Worm (Caenorhabditis elegans) whole organism, L4 larva: ENCODE data around the gene F47C12.13.
"Not testable (repeated sequence)": the region's sequence is repeated elsewhere in the genome, so short reads cannot be mapped to it uniquely, and the experiment has no call there.

Experiments used
- Y105C5A.15 ChIP-seq: fragments of 200-800 bp; sonication (Bioruptor generic); IDR thresholded peaks from 2 replicates; pipeline ENCODE4 v1.3.6; 2022; ENCODE audit warnings: missing genetic modification characterization, missing compliant biosample characterization
- Y48G9A.11 ChIP-seq: fragments of 200-800 bp; sonication (Bioruptor generic); IDR thresholded peaks from 2 replicates; pipeline ENCODE4 v1.3.6; 2022; ENCODE audit warnings: missing genetic modification reagents, missing genetic modification characterization, missing compliant biosample characterization
- Y75B8A.6 ChIP-seq: fragments of 200-800 bp; sonication (Bioruptor generic); IDR thresholded peaks from 2 replicates; pipeline ENCODE4 v1.3.6; 2022; ENCODE audit warnings: missing genetic modification reagents, missing genetic modification characterization, missing compliant biosample characterization
- daf-16 ChIP-seq, 3 experiments: sonication (generic microtip); optimal IDR thresholded peaks; 2 replicates each; lab custom pipeline; 2016 to 2017; ENCODE audit warnings: missing genetic modification characterization in 3 of 3, missing genetic modification reagents in 3 of 3, mild to moderate bottlenecking in 2 of 3, missing compliant biosample characterization in 2 of 3, missing biosample characterization in 1 of 3, moderate library complexity in 1 of 3
- daf-19 ChIP-seq: fragments of 200-800 bp; sonication (Bioruptor generic); conservative IDR thresholded peaks from 2 replicates; pipeline ENCODE4 v1.3.6; 2022; ENCODE audit warnings: missing genetic modification characterization, missing compliant biosample characterization
- dmd-6 ChIP-seq: fragments of 200-800 bp; sonication (Bioruptor generic); IDR thresholded peaks from 2 replicates; pipeline ENCODE4 v1.3.6; 2022; ENCODE audit warnings: missing genetic modification reagents, missing genetic modification characterization, missing compliant biosample characterization
- egl-43 ChIP-seq: fragments of 200-800 bp; sonication (Bioruptor generic); IDR thresholded peaks from 2 replicates; pipeline ENCODE4 v1.3.6; 2022; ENCODE audit warnings: missing genetic modification reagents, missing genetic modification characterization, missing compliant biosample characterization
- hlh-11 ChIP-seq: fragments of 200-800 bp; sonication (Bioruptor generic); optimal IDR thresholded peaks from 2 replicates; lab custom pipeline; 2018; ENCODE audit warnings: mild to moderate bottlenecking, missing genetic modification characterization, missing compliant biosample characterization
- hmg-1.1 ChIP-seq: fragments of 200-800 bp; sonication (Bioruptor generic); IDR thresholded peaks from 2 replicates; pipeline ENCODE4 v1.3.6; 2022; ENCODE audit warnings: missing genetic modification reagents, missing genetic modification characterization, missing compliant biosample characterization
- lin-1 ChIP-seq: fragments of 200-800 bp; sonication (Bioruptor generic); IDR thresholded peaks from 2 replicates; pipeline ENCODE4 v1.3.6; 2022; ENCODE audit warnings: missing genetic modification reagents, missing genetic modification characterization, missing compliant biosample characterization
- lin-13 ChIP-seq: fragments of 150-350 bp; optimal IDR thresholded peaks from 2 replicates; lab custom pipeline; 2014; ENCODE audit warnings: missing biosample characterization, missing genetic modification reagents, missing genetic modification characterization
- mdl-1 ChIP-seq, 2 experiments: fragments of 150-350 bp in 1 of 2; sonication (generic microtip) in 1 of 2; optimal IDR thresholded peaks; 2 replicates each; lab custom pipeline; 2014 to 2017; ENCODE audit warnings: missing biosample characterization in 2 of 2, missing genetic modification characterization in 2 of 2
- mxl-2 ChIP-seq: fragments of 200-800 bp; sonication (Bioruptor generic); conservative IDR thresholded peaks from 2 replicates; pipeline ENCODE4 v1.3.6; 2022; ENCODE audit warnings: missing genetic modification reagents, missing genetic modification characterization, missing compliant biosample characterization
- mxl-3 ChIP-seq: fragments of 200-800 bp; sonication (Bioruptor generic); optimal IDR thresholded peaks from 2 replicates; lab custom pipeline; 2018; ENCODE audit warnings: mild to moderate bottlenecking, missing genetic modification characterization, missing compliant biosample characterization
- nhr-28 ChIP-seq: fragments of 150-350 bp; optimal IDR thresholded peaks from 2 replicates; lab custom pipeline; 2014; ENCODE audit warnings: missing biosample characterization, missing genetic modification characterization
- nhr-41 ChIP-seq: fragments of 200-800 bp; sonication (Bioruptor generic); IDR thresholded peaks from 2 replicates; pipeline ENCODE4 v1.3.6; 2022; ENCODE audit warnings: missing genetic modification reagents, missing genetic modification characterization, missing compliant biosample characterization
- nhr-77 ChIP-seq: fragments of 150-350 bp; optimal IDR thresholded peaks from 2 replicates; lab custom pipeline; 2014; ENCODE audit warnings: missing biosample characterization, missing genetic modification characterization
- php-3 ChIP-seq: fragments of 200-800 bp; sonication (Bioruptor generic); IDR thresholded peaks from 2 replicates; pipeline ENCODE4 v1.3.6; 2022; ENCODE audit warnings: missing genetic modification reagents, missing genetic modification characterization, missing compliant biosample characterization
- pqm-1 ChIP-seq: sonication (generic microtip); optimal IDR thresholded peaks from 2 replicates; lab custom pipeline; 2017; ENCODE audit warnings: missing biosample characterization, missing genetic modification characterization
- set-16 ChIP-seq: fragments of 200-800 bp; sonication (Bioruptor generic); IDR thresholded peaks from 2 replicates; pipeline ENCODE4 v1.3.6; 2022; ENCODE audit warnings: missing genetic modification reagents, missing genetic modification characterization, missing compliant biosample characterization
- snpc-1.2 ChIP-seq: fragments of 200-800 bp; sonication (Bioruptor generic); IDR thresholded peaks from 2 replicates; pipeline ENCODE4 v1.3.6; 2022; ENCODE audit warnings: missing genetic modification reagents, missing genetic modification characterization, missing compliant biosample characterization
- tra-1 ChIP-seq: fragments of 200-800 bp; sonication (Bioruptor generic); IDR thresholded peaks from 2 replicates; pipeline ENCODE4 v1.3.6; 2022; ENCODE audit warnings: missing genetic modification reagents, missing genetic modification characterization, missing compliant biosample characterization
- unc-130 ChIP-seq: sonication (generic microtip); optimal IDR thresholded peaks from 2 replicates; lab custom pipeline; 2016; ENCODE audit warnings: missing genetic modification reagents, missing genetic modification characterization, missing compliant biosample characterization
- unc-62 ChIP-seq, 3 experiments: fragments of 150-350 bp in 1 of 3; sonication (generic microtip); optimal IDR thresholded peaks in 2 of 3; peaks in 1 of 3; 1 replicate in 1 of 3; 2 replicates in 2 of 3; lab custom pipeline; 2014 to 2017; ENCODE audit warnings: missing biosample characterization in 3 of 3, missing genetic modification characterization in 3 of 3, missing genetic modification reagents in 3 of 3, missing genotype in 1 of 3
- zfp-2 ChIP-seq: sonication (generic microtip); optimal IDR thresholded peaks from 2 replicates; lab custom pipeline; 2016; ENCODE audit warnings: mild to moderate bottlenecking, missing genetic modification characterization, missing compliant biosample characterization
- zip-11 ChIP-seq: fragments of 200-800 bp; sonication (Bioruptor generic); IDR thresholded peaks from 2 replicates; pipeline ENCODE4 v1.3.6; 2022; ENCODE audit warnings: missing genetic modification characterization, missing compliant biosample characterization

The F47C12.13 gene

DNA sequence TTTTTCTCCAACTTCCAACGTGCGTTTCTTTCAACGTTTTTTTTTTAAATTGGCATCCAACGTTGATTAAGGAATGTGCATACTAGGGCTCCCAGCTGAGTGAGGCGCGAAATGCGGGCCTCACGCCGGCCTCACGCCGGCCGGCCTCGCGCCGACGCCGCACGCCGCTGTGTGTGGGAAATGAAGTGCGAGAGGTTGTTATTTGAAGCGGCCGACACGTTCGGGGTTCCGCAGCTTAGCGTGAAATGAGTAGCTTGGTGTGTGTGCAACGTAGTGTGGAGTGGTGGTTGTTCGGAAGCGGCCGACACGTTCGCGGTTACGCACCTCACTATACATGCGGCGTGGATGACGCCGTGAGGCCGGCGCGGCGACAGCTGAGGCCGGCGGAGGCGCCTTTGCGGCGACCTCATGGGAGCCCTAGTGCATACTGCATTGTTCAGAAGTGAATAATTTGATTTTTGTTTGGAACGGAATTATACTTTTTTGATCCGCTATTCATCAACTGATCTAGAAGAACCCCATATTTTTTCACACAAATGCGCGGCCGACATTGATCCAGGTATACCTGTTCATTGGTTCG lies 46.8 kb downstream of the F47C12.13 start:
- TF ChIP-seq snpc-1.2 (0 out of 2 replicates have a peak, but pooled peaks have one; percentile 40), set-16 (GFP tag; lab: Robert Waterston, UW) (peak; percentile 92), unc-62 (GFP tag; optimal IDR thresholded peaks at IDR 0.05 in 1 of 2; lab: Kevin White, UChicago) (peak in 1 of 2 experiments; percentile 52), egl-43 (GFP tag; lab: Robert Waterston, UW) (peak; percentile 48; the same call in 1 of the 2 replicates), Y48G9A.11 (0 out of 2 replicates have a peak, but pooled peaks have one; percentile 6)
- TF ChIP-seq unc-62 (tag; optimal IDR thresholded peaks at IDR 0.05; lab: Kevin White, UChicago): not testable (repeated sequence)

DNA sequence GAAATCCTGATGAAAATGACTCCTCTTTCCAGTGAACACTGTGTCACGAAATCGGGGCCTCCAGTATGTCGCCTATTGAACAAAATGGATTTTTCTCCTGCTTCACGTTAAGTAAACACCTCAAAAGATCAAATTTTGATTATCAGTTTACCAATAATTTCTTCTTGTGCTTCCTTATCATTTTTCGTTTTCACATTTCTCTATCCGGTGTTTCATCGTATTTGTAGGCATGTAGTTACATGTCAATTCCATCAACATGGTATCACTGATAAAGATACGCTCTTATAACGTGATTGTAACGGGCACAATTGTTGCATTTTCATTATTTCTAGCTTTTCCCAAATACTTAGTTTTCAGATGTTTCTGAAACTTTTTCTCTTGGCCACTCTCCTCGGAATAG lies 49.8 kb downstream of the F47C12.13 start, which contains the start of gene clec-72:
TSS of gene clec-72 (plus strand) at position 358 of the 400 bp plus-strand sequence.
- TF ChIP-seq zip-11 (GFP tag; lab: Robert Waterston, UW): no peak
- TF ChIP-seq dmd-6 (GFP tag; lab: Robert Waterston, UW): peak; percentile 92
- TF ChIP-seq nhr-28 (tag; lab: Kevin White, UChicago): peak; percentile 99
- TF ChIP-seq php-3 (GFP tag; lab: Robert Waterston, UW): peak; percentile 34; the same call in 1 of the 2 replicates
- no peak for TF ChIP-seq Y105C5A.15 (GFP tag; lab: Robert Waterston, UW)
- no peak for TF ChIP-seq unc-130
- no peak for TF ChIP-seq hmg-1.1 (GFP tag; lab: Robert Waterston, UW)
- TF ChIP-seq zfp-2 (tag; lab: Kevin White, UChicago): no peak
- TF ChIP-seq Y75B8A.6 (GFP tag; lab: Robert Waterston, UW): 0 out of 2 replicates have a peak, but pooled peaks have one; percentile 7
- TF ChIP-seq mdl-1 (tag; optimal IDR thresholded peaks at IDR 0.05; lab: Kevin White, UChicago): peak in 1 of 2 experiments; percentile 50
- no peak for TF ChIP-seq nhr-41
- TF ChIP-seq lin-13: no peak
- TF ChIP-seq mxl-2: no peak
- 0 out of 2 replicates have a peak, but pooled peaks have one; percentile 31 for TF ChIP-seq tra-1 (GFP tag; lab: Robert Waterston, UW)
- peak in 1 of 2 experiments; percentile 51 for TF ChIP-seq unc-62 (GFP tag; optimal IDR thresholded peaks at IDR 0.05 in 1 of 2; lab: Kevin White, UChicago)
- TF ChIP-seq unc-62 (tag; optimal IDR thresholded peaks at IDR 0.05; lab: Kevin White, UChicago): no peak
- TF ChIP-seq pqm-1 (tag; lab: Kevin White, UChicago): peak; percentile 98
- TF ChIP-seq nhr-77 (tag; lab: Kevin White, UChicago): peak; percentile 88
- TF ChIP-seq daf-19 (GFP tag; lab: Robert Waterston, UW): no peak
- TF ChIP-seq lin-1: peak; percentile 49; the same call in 1 of the 2 replicates
- TF ChIP-seq hlh-11 (tag; lab: Kevin White, UChicago): peak; percentile 66
- TF ChIP-seq mxl-3 (GFP tag; lab: Kevin White, UChicago): peak; percentile 5
- TF ChIP-seq daf-16 (GFP tag; optimal IDR thresholded peaks at IDR 0.05; lab: Kevin White, UChicago): no peak
- TF ChIP-seq daf-16 (tag; optimal IDR thresholded peaks at IDR 0.05; lab: Kevin White, UChicago): peak; percentile 97
